Worm (Caenorhabditis elegans) whole organism, early embryonic: ENCODE data around the gene F46E10.18.

Experiments
- B0310.2 ChIP-seq: sonication (generic microtip); optimal IDR thresholded peaks from 2 replicates; lab custom pipeline; 2016; ENCODE audit warnings: mild to moderate bottlenecking, missing genetic modification characterization, missing compliant biosample characterization
- aly-1 ChIP-seq: sonication (generic microtip); optimal IDR thresholded peaks from 2 replicates; lab custom pipeline; 2016; ENCODE audit warnings: missing genetic modification characterization, missing compliant biosample characterization
- ama-1 ChIP-seq: fragments of 150-350 bp; optimal IDR thresholded peaks from 2 replicates; lab custom pipeline; 2014
- ceh-36 ChIP-seq: sonication (generic microtip); optimal IDR thresholded peaks from 2 replicates; lab custom pipeline; 2016; ENCODE audit warnings: missing genetic modification characterization, inconsistent platforms, missing compliant biosample characterization
- hmbx-1 ChIP-seq: sonication (generic microtip); optimal IDR thresholded peaks from 2 replicates; lab custom pipeline; 2016; ENCODE audit warnings: mild to moderate bottlenecking, missing genetic modification characterization, missing compliant biosample characterization
- hmg-4 ChIP-seq: fragments of 200-800 bp; sonication (Bioruptor generic); optimal IDR thresholded peaks from 2 replicates; lab custom pipeline; 2018; ENCODE audit warnings: mild to moderate bottlenecking, missing genetic modification characterization, missing compliant biosample characterization
- scrt-1 ChIP-seq: fragments of 200-800 bp; sonication (Bioruptor generic); IDR thresholded peaks from 2 replicates; pipeline ENCODE4 v1.3.6; 2022; ENCODE audit warnings: missing genetic modification characterization, missing compliant biosample characterization
- tra-4 ChIP-seq: sonication (generic microtip); optimal IDR thresholded peaks from 2 replicates; lab custom pipeline; 2017; ENCODE audit warnings: missing genetic modification characterization, missing compliant biosample characterization

DNA sequence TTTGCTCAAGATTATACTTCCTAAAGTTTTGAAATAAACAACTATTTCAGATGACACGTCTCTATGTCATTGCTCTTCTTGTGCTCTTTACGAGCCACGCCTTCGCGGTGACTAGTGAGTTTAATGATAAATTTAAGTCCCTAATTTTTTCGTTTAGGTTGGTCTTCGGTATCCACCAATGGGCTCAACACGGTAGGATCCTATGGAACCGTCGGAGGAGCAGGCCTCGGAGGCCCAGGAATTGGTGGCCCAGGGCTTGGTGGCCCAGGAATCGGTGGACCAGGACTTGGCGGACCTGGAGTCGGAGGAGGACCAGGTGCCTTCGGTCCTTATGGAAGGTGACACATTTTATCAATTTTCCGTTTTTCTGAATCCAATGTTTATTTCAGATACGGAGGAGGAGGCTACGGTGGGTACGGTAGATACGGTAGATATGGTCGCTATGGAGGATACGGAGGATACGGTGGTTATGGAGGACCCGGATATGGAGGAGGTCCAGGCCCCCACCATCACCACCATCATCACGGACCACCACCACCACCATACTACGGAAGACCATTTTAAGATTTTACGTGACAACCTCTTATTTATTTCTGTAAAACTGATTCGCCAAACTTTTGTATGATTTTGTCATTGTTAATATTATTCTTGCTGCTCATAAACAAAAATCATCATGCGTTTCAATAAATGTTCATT, at the start of gene F46E10.18, which contains the start of gene F46E10.2:
- no peak for TF ChIP-seq tra-4
- no peak for TF ChIP-seq ama-1 (lab: Kevin White, UChicago)
- TF ChIP-seq hmg-4 (GFP tag; lab: Kevin White, UChicago) = no peak
- no peak for TF ChIP-seq hmbx-1
- TF ChIP-seq aly-1 = no peak
- TF ChIP-seq B0310.2 (tag; lab: Kevin White, UChicago) = no peak
- TF ChIP-seq scrt-1 (GFP tag; lab: Robert Waterston, UW) = no peak
- no peak for TF ChIP-seq ceh-36 (tag; lab: Kevin White, UChicago)
